Worm (Caenorhabditis elegans): Measurements from ENCODE around the gene K07C11.10.
A peak's percentile ranks its signal among the peaks of the same experiment; 100 is the strongest.

Gene K07C11.10

ce11 chrV:8268902-8269301 is 42.2 kb upstream of the K07C11.10 start, which contains the start of the genes asp-6 and asp-12:
TSS of gene asp-6 (minus strand) at chrV:8268937.
TSS of gene asp-12 (plus strand) at chrV:8269210.
- peak; percentile 38 for TF ChIP-seq pha-4 (tag; optimal IDR thresholded peaks at IDR 0.05)
- no peak for TF ChIP-seq ztf-11 (tag; optimal IDR thresholded peaks at IDR 0.05)
- no peak for TF ChIP-seq lin-15B (tag; optimal IDR thresholded peaks at IDR 0.05)
- TF ChIP-seq elt-2 (tag; optimal IDR thresholded peaks at IDR 0.05) = peak; percentile 92
- TF ChIP-seq fos-1 (tag; optimal IDR thresholded peaks at IDR 0.05) = peak; percentile 3
- TF ChIP-seq jun-1 (tag; optimal IDR thresholded peaks at IDR 0.05) = peak; percentile 26
- TF ChIP-seq pqm-1 (tag; optimal IDR thresholded peaks at IDR 0.05) = peak; percentile 80

ce11 chrV:8267275-8267674 is 40.6 kb upstream of the K07C11.10 start:
- TF ChIP-seq elt-2 (tag; optimal IDR thresholded peaks at IDR 0.05) = peak; percentile 96
- peak; percentile 5 for TF ChIP-seq skn-1 (tag; optimal IDR thresholded peaks at IDR 0.05)
- TF ChIP-seq pqm-1 (tag; optimal IDR thresholded peaks at IDR 0.05) = peak; percentile 91
- TF ChIP-seq nhr-77 (tag; optimal IDR thresholded peaks at IDR 0.05) = peak; percentile 55
- peak; percentile 43 for TF ChIP-seq jun-1 (tag; optimal IDR thresholded peaks at IDR 0.05)
- TF ChIP-seq eor-1 (tag; optimal IDR thresholded peaks at IDR 0.05) = no peak
- TF ChIP-seq ztf-11 (tag; optimal IDR thresholded peaks at IDR 0.05) = no peak

ce11 chrV:8266232-8266631 is 39.5 kb upstream of the K07C11.10 start, which contains the start of gene F21F8.5:
TSS of gene F21F8.5 (minus strand) at chrV:8266332.
- TF ChIP-seq ztf-11 (tag; optimal IDR thresholded peaks at IDR 0.05) = no peak
- TF ChIP-seq hmg-11 (tag; optimal IDR thresholded peaks at IDR 0.05) = no peak
- TF ChIP-seq egl-5 (tag; optimal IDR thresholded peaks at IDR 0.05) = no peak
- TF ChIP-seq mdl-1 (tag; optimal IDR thresholded peaks at IDR 0.05) = no peak
- no peak for TF ChIP-seq lin-39 (tag; optimal IDR thresholded peaks at IDR 0.05)
- no peak for TF ChIP-seq nhr-12 (tag; optimal IDR thresholded peaks at IDR 0.05)
- no peak for TF ChIP-seq elt-1 (tag; optimal IDR thresholded peaks at IDR 0.05)

ce11 chrV:8263941-8264340 is 37.2 kb upstream of the K07C11.10 start, which contains the start of gene C16D9.9:
TSS of gene C16D9.9 (plus strand) at chrV:8264241.
- TF ChIP-seq daf-12 (tag; optimal IDR thresholded peaks at IDR 0.05) (no peak), tbx-2 (tag; optimal IDR thresholded peaks at IDR 0.05) (no peak), ztf-4 (tag; optimal IDR thresholded peaks at IDR 0.05) (no peak), sea-2 (GFP tag; optimal IDR thresholded peaks at IDR 0.05) (no peak), lin-39 (tag; optimal IDR thresholded peaks at IDR 0.05) (no peak), snpc-4 (tag; optimal IDR thresholded peaks at IDR 0.05) (no peak), aly-2 (tag; optimal IDR thresholded peaks at IDR 0.05) (no peak), nhr-76 (tag; optimal IDR thresholded peaks at IDR 0.05) (no peak), fkh-2 (tag; optimal IDR thresholded peaks at IDR 0.05) (no peak), mml-1 (tag; optimal IDR thresholded peaks at IDR 0.05) (no peak), lin-15B (tag; optimal IDR thresholded peaks at IDR 0.05) (no peak), nhr-25 (tag; optimal IDR thresholded peaks at IDR 0.05) (no peak)

- TF ChIP-seq fkh-10 (GFP tag; optimal IDR thresholded peaks at IDR 0.05) (no peak), pha-4 (tag; optimal IDR thresholded peaks at IDR 0.05) (no peak), snpc-4 (tag; optimal IDR thresholded peaks at IDR 0.05) (no peak), egl-5 (tag; optimal IDR thresholded peaks at IDR 0.05) (no peak), fkh-2 (tag; optimal IDR thresholded peaks at IDR 0.05) (no peak), lin-15B (tag; optimal IDR thresholded peaks at IDR 0.05) (no peak), mml-1 (tag; optimal IDR thresholded peaks at IDR 0.05) (no peak), daf-12 (tag; optimal IDR thresholded peaks at IDR 0.05) (no peak), aly-2 (tag; optimal IDR thresholded peaks at IDR 0.05) (no peak), elt-3 (tag; optimal IDR thresholded peaks at IDR 0.05) (no peak), ceh-28 (tag; optimal IDR thresholded peaks at IDR 0.05) (no peak), egl-27 (tag; optimal IDR thresholded peaks at IDR 0.05) (no peak), nhr-237 (tag; optimal IDR thresholded peaks at IDR 0.05) (no peak), pqm-1 (tag; optimal IDR thresholded peaks at IDR 0.05) (no peak), sea-2 (GFP tag; optimal IDR thresholded peaks at IDR 0.05) (no peak)
Measured at ce11 chrV:8263466-8263865, 36.8 kb upstream of the K07C11.10 start, which contains the start of gene C16D9.8. TSS of gene C16D9.8 (minus strand) at chrV:8263566.

- no peak for TF ChIP-seq ceh-9 (tag; optimal IDR thresholded peaks at IDR 0.05)
- TF ChIP-seq daf-12 (tag; optimal IDR thresholded peaks at IDR 0.05) = no peak
- no peak for TF ChIP-seq sea-2 (GFP tag; optimal IDR thresholded peaks at IDR 0.05)
- TF ChIP-seq egl-5 (tag; optimal IDR thresholded peaks at IDR 0.05) = no peak
- TF ChIP-seq ZK546.5 (tag; optimal IDR thresholded peaks at IDR 0.05) = no peak
- TF ChIP-seq hmg-11 (tag; optimal IDR thresholded peaks at IDR 0.05) = no peak
- TF ChIP-seq aly-2 (tag; optimal IDR thresholded peaks at IDR 0.05) = no peak
- no peak for TF ChIP-seq nhr-28 (tag; optimal IDR thresholded peaks at IDR 0.05)
- no peak for TF ChIP-seq zag-1 (tag; optimal IDR thresholded peaks at IDR 0.05)
- TF ChIP-seq lin-15B (tag; optimal IDR thresholded peaks at IDR 0.05) = no peak
- no peak for TF ChIP-seq nhr-76 (tag; optimal IDR thresholded peaks at IDR 0.05)
- TF ChIP-seq ztf-11 (tag; optimal IDR thresholded peaks at IDR 0.05) = no peak
- TF ChIP-seq nfya-1 (tag; optimal IDR thresholded peaks at IDR 0.05; ENCODE audit: insufficient read depth) = no peak
- no peak for TF ChIP-seq fos-1 (tag; optimal IDR thresholded peaks at IDR 0.05)
- TF ChIP-seq unc-62 (GFP tag; optimal IDR thresholded peaks at IDR 0.05) = no peak
- no peak for TF ChIP-seq nhr-12 (tag; optimal IDR thresholded peaks at IDR 0.05)
- no peak for TF ChIP-seq jun-1 (tag; optimal IDR thresholded peaks at IDR 0.05)
Measured at ce11 chrV:8262212-8262611, 35.5 kb upstream of the K07C11.10 start.

Data from whole organism, L3 larva.